Comparison of ENCODE assay signal across 1 worm cellular context in the genomic region with DNA sequence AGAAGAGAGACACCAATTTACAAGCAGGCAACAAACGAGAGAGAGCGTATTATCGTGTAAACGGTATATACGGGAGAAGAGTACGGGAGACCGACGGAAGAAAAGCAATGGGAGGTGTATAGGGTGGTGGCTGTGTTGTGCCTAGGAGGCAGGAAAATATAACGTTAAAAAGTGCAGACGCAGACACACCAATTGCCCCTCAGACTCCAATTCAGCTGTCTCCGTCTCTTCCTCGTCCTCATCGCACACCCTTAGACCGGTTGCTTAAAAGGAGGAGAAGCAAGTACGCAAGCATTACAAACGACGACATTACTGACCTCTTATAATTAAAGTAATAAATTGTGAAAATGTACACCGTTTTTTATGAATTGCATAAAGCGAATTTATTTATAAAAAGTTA.
A peak's percentile ranks its signal among the peaks of the same experiment; 100 is the strongest.
TF ChIP-seq lines count a peak whose summit lies in the region.

No protein-coding gene starts in this region.

TF ChIP-seq in whole organism, L1 larva, 84 proteins besides CTCF, POLR2A, EP300 and RAD21 (continued from another document):
- no peak for TF ChIP-seq hlh-4 (tag; optimal IDR thresholded peaks at IDR 0.05; lab: Kevin White, UChicago)
- TF ChIP-seq dpl-1 (GFP tag; optimal IDR thresholded peaks at IDR 0.05; lab: Kevin White, UChicago) = peak in 2 of 3 experiments; percentile 24 to 51
- TF ChIP-seq aly-2 (tag; optimal IDR thresholded peaks at IDR 0.05; lab: Kevin White, UChicago) = no peak
- TF ChIP-seq tbx-2 (tag; optimal IDR thresholded peaks at IDR 0.05; lab: Kevin White, UChicago) = peak; percentile 80
- TF ChIP-seq C34B4.2 (tag; optimal IDR thresholded peaks at IDR 0.05; lab: Kevin White, UChicago) = no peak
- TF ChIP-seq rnt-1 (tag; optimal IDR thresholded peaks at IDR 0.05; lab: Kevin White, UChicago) = peak; percentile 69
- peak; percentile 46 for TF ChIP-seq unc-130 (tag; optimal IDR thresholded peaks at IDR 0.05; lab: Kevin White, UChicago)
- peak; percentile 53 to 68 for TF ChIP-seq efl-1 (optimal IDR thresholded peaks at IDR 0.05; lab: Kevin White, UChicago)
- TF ChIP-seq efl-1 (GFP tag; optimal IDR thresholded peaks at IDR 0.05 in 1 of 2; lab: Kevin White, UChicago) = peak; percentile 26 to 89
- peak; percentile 23 for TF ChIP-seq skn-1 (tag; optimal IDR thresholded peaks at IDR 0.05; lab: Kevin White, UChicago)
- peak; percentile 93 for TF ChIP-seq lin-14 (GFP tag; optimal IDR thresholded peaks at IDR 0.05; lab: Kevin White, UChicago)
- no peak for TF ChIP-seq Y116A8C.19 (tag; optimal IDR thresholded peaks at IDR 0.05; lab: Kevin White, UChicago; ENCODE audit: borderline replicate concordance)
- no peak for TF ChIP-seq lin-39 (tag; optimal IDR thresholded peaks at IDR 0.05; lab: Kevin White, UChicago)
- TF ChIP-seq efl-3 (GFP tag; optimal IDR thresholded peaks at IDR 0.05; lab: Kevin White, UChicago) = no peak
- TF ChIP-seq C04F5.9 (tag; optimal IDR thresholded peaks at IDR 0.05; lab: Kevin White, UChicago) = no peak
- TF ChIP-seq ces-1 (GFP tag; optimal IDR thresholded peaks at IDR 0.05; lab: Kevin White, UChicago) = no peak
- peak; percentile 8 for TF ChIP-seq nhr-237 (tag; optimal IDR thresholded peaks at IDR 0.05; lab: Kevin White, UChicago)
- peak; percentile 81 for TF ChIP-seq mep-1 (tag; optimal IDR thresholded peaks at IDR 0.05; lab: Kevin White, UChicago)
- TF ChIP-seq isw-1 (GFP tag; IDR thresholded peaks at IDR 0.05; lab: Robert Waterston, UW) = peak; percentile 43
- peak; percentile 82 for TF ChIP-seq nhr-20 (tag; optimal IDR thresholded peaks at IDR 0.05; lab: Kevin White, UChicago)
- TF ChIP-seq irx-1 (tag; optimal IDR thresholded peaks at IDR 0.05; lab: Kevin White, UChicago) = peak; percentile 51
- no peak for TF ChIP-seq pax-3 (tag; optimal IDR thresholded peaks at IDR 0.05; lab: Kevin White, UChicago)
- no peak for TF ChIP-seq unc-98 (GFP tag; IDR thresholded peaks at IDR 0.05; lab: Robert Waterston, UW)
- TF ChIP-seq ceh-63 (GFP tag; optimal IDR thresholded peaks at IDR 0.05; lab: Kevin White, UChicago) = no peak
- TF ChIP-seq F16B12.6 (tag; optimal IDR thresholded peaks at IDR 0.05; lab: Kevin White, UChicago) = peak; percentile 85
- no peak for TF ChIP-seq ama-1 (optimal IDR thresholded peaks at IDR 0.05; lab: Kevin White, UChicago)
